Fruit fly (Drosophila melanogaster) whole organism, prepupa: ENCODE data around the gene Sr-CIV.

Source experiments
- Blimp-1 ChIP-seq: fragments of 200-800 bp; sonication (Bioruptor generic); optimal IDR thresholded peaks from 3 replicates; lab custom pipeline; 2017; ENCODE audit warnings: missing biosample characterization, missing genetic modification characterization, mild to moderate bottlenecking, moderate library complexity, missing genetic modification reagents
- CG10631 ChIP-seq: fragments of 200-800 bp; sonication (Bioruptor generic); optimal IDR thresholded peaks from 2 replicates; lab custom pipeline; 2016; ENCODE audit warnings: missing biosample characterization, missing genetic modification characterization
- CG11294 ChIP-seq: fragments of 200-800 bp; sonication (Bioruptor generic); IDR thresholded peaks from 2 replicates; pipeline ENCODE4 v1.3.6; 2022; ENCODE audit warnings: missing biosample characterization, missing genetic modification characterization
- CG11762 ChIP-seq: fragments of 200-800 bp; sonication (Bioruptor generic); optimal IDR thresholded peaks from 3 replicates; lab custom pipeline; 2016; ENCODE audit warnings: missing biosample characterization, missing genetic modification characterization; ENCODE audit not compliant: insufficient read depth
- CG11902 ChIP-seq: fragments of 200-800 bp; sonication (Bioruptor generic); optimal IDR thresholded peaks from 3 replicates; lab custom pipeline; 2016; ENCODE audit warnings: missing biosample characterization, missing genetic modification characterization
- CG15336 ChIP-seq: fragments of 200-800 bp; sonication (Bioruptor generic); IDR thresholded peaks from 2 replicates; pipeline ENCODE4 v1.3.6; 2022; ENCODE audit warnings: missing biosample characterization, missing genetic modification characterization
- CG1621 ChIP-seq: fragments of 200-800 bp; sonication (Bioruptor generic); optimal IDR thresholded peaks from 3 replicates; lab custom pipeline; 2018; ENCODE audit warnings: missing biosample characterization, mild to moderate bottlenecking, missing genetic modification characterization
- CG3032 ChIP-seq: fragments of 200-800 bp; optimal IDR thresholded peaks from 2 replicates; lab custom pipeline; 2019; ENCODE audit warnings: missing biosample characterization, mild to moderate bottlenecking, missing genetic modification characterization, moderate library complexity
- CG31627 ChIP-seq: fragments of 200-800 bp; sonication (Bioruptor generic); optimal IDR thresholded peaks from 3 replicates; lab custom pipeline; 2016; ENCODE audit warnings: missing biosample characterization, missing genetic modification characterization
- CG32006 ChIP-seq: fragments of 200-800 bp; sonication (Bioruptor generic); optimal IDR thresholded peaks from 3 replicates; lab custom pipeline; 2017; ENCODE audit warnings: missing biosample characterization, mild to moderate bottlenecking, missing genetic modification characterization
- CG34406 ChIP-seq: fragments of 200-800 bp; sonication (Bioruptor generic); optimal IDR thresholded peaks from 3 replicates; lab custom pipeline; 2016; ENCODE audit warnings: missing biosample characterization, missing genetic modification characterization
- CG3919 ChIP-seq: fragments of 200-800 bp; sonication (Bioruptor generic); optimal IDR thresholded peaks from 3 replicates; lab custom pipeline; 2016; ENCODE audit warnings: missing biosample characterization, missing genetic modification characterization
- CG4318 ChIP-seq: fragments of 200-800 bp; sonication (Bioruptor generic); optimal IDR thresholded peaks from 3 replicates; lab custom pipeline; 2017; ENCODE audit warnings: missing biosample characterization, mild to moderate bottlenecking, missing genetic modification characterization
- CG6163 ChIP-seq: fragments of 200-800 bp; sonication (Bioruptor generic); IDR thresholded peaks from 3 replicates; pipeline ENCODE4 v1.3.6; 2022; ENCODE audit warnings: missing biosample characterization, missing genetic modification characterization
- CG6276 ChIP-seq: fragments of 200-800 bp; sonication (Bioruptor generic); optimal IDR thresholded peaks from 2 replicates; lab custom pipeline; 2017; ENCODE audit warnings: missing biosample characterization, mild to moderate bottlenecking, missing genetic modification characterization
- CG7368 ChIP-seq: fragments of 200-800 bp; sonication (Bioruptor generic); optimal IDR thresholded peaks from 3 replicates; lab custom pipeline; 2016; ENCODE audit warnings: missing biosample characterization, missing genetic modification characterization
- CG8319 ChIP-seq: fragments of 200-800 bp; sonication (Bioruptor generic); optimal IDR thresholded peaks from 3 replicates; lab custom pipeline; 2016; ENCODE audit warnings: missing biosample characterization, missing genetic modification characterization
- CG8632 ChIP-seq: fragments of 200-800 bp; sonication (Bioruptor generic); optimal IDR thresholded peaks from 3 replicates; lab custom pipeline; 2016; ENCODE audit warnings: missing biosample characterization, missing genetic modification characterization
- CG9139 ChIP-seq: fragments of 200-800 bp; sonication (Bioruptor generic); optimal IDR thresholded peaks from 3 replicates; lab custom pipeline; 2017; ENCODE audit warnings: missing biosample characterization, mild to moderate bottlenecking, missing genetic modification characterization
- Eip75B ChIP-seq: fragments of 200-800 bp; sonication (Bioruptor generic); optimal IDR thresholded peaks from 3 replicates; lab custom pipeline; 2016; ENCODE audit warnings: missing biosample characterization, missing genetic modification characterization
- Eip78C ChIP-seq: fragments of 200-800 bp; sonication (Bioruptor generic); peaks from one replicate; lab custom pipeline; 2016; ENCODE audit warnings: missing biosample characterization, missing genetic modification characterization
- Eip93F ChIP-seq: fragments of 200-800 bp; sonication (Bioruptor generic); optimal IDR thresholded peaks from 2 replicates; lab custom pipeline; 2016; ENCODE audit warnings: missing biosample characterization, mild to moderate bottlenecking, missing genetic modification characterization
- Ets21C ChIP-seq: fragments of 200-800 bp; sonication (Bioruptor generic); optimal IDR thresholded peaks from 3 replicates; lab custom pipeline; 2016; ENCODE audit warnings: missing biosample characterization, missing genetic modification characterization
- Ets96B ChIP-seq: fragments of 200-800 bp; optimal IDR thresholded peaks from 2 replicates; lab custom pipeline; 2019; ENCODE audit warnings: missing biosample characterization, mild to moderate bottlenecking, missing genetic modification characterization, moderate library complexity
- Gug ChIP-seq: fragments of 200-800 bp; sonication (Bioruptor generic); IDR thresholded peaks from 2 replicates; pipeline ENCODE4 v1.3.6; 2022; ENCODE audit warnings: missing biosample characterization, missing genetic modification characterization
- Hr38 ChIP-seq: sonication (Bioruptor generic); optimal IDR thresholded peaks from 2 replicates; lab custom pipeline; 2016; ENCODE audit warnings: missing biosample characterization, missing genetic modification characterization
- Hr39 ChIP-seq: fragments of 200-800 bp; sonication (Bioruptor generic); optimal IDR thresholded peaks from 2 replicates; lab custom pipeline; 2016; ENCODE audit warnings: missing biosample characterization, missing genetic modification characterization
- Lpt ChIP-seq: fragments of 200-800 bp; sonication (Bioruptor generic); optimal IDR thresholded peaks from 3 replicates; lab custom pipeline; 2016; ENCODE audit warnings: missing biosample characterization, missing genetic modification characterization
- Met ChIP-seq: fragments of 200-800 bp; sonication (Bioruptor generic); optimal IDR thresholded peaks from 3 replicates; lab custom pipeline; 2016; ENCODE audit warnings: missing biosample characterization, missing genetic modification characterization
- Sox102F ChIP-seq: fragments of 200-800 bp; sonication (Bioruptor generic); optimal IDR thresholded peaks from 2 replicates; lab custom pipeline; 2016; ENCODE audit warnings: missing biosample characterization, mild to moderate bottlenecking, missing genetic modification characterization
- Sox15 ChIP-seq: fragments of 200-800 bp; sonication (Bioruptor generic); optimal IDR thresholded peaks from 3 replicates; lab custom pipeline; 2016; ENCODE audit warnings: missing biosample characterization, missing genetic modification characterization
- achi ChIP-seq: fragments of 200-800 bp; sonication (Bioruptor generic); optimal IDR thresholded peaks from 3 replicates; lab custom pipeline; 2016; ENCODE audit warnings: missing biosample characterization, missing genetic modification characterization
- acj6 ChIP-seq: fragments of 200-800 bp; sonication (Bioruptor generic); optimal IDR thresholded peaks from 3 replicates; lab custom pipeline; 2016; ENCODE audit warnings: missing biosample characterization, missing genetic modification characterization
- cyc ChIP-seq: fragments of 200-800 bp; sonication (Bioruptor generic); optimal IDR thresholded peaks from 3 replicates; lab custom pipeline; 2016; ENCODE audit warnings: missing biosample characterization, missing genetic modification characterization
- dac ChIP-seq: fragments of 200-800 bp; sonication (Bioruptor generic); optimal IDR thresholded peaks from 2 replicates; lab custom pipeline; 2017; ENCODE audit warnings: missing biosample characterization, mild to moderate bottlenecking, missing genetic modification characterization
- dsx ChIP-seq: fragments of 200-800 bp; optimal IDR thresholded peaks from 3 replicates; lab custom pipeline; 2019; ENCODE audit warnings: missing biosample characterization, mild to moderate bottlenecking, missing genetic modification characterization, moderate library complexity; ENCODE audit not compliant: poor library complexity, severe bottlenecking
- esn ChIP-seq: fragments of 200-800 bp; sonication (Bioruptor generic); optimal IDR thresholded peaks from 2 replicates; lab custom pipeline; 2016; ENCODE audit warnings: missing biosample characterization, mild to moderate bottlenecking, missing genetic modification characterization, moderate library complexity
- fd59A ChIP-seq: fragments of 200-800 bp; sonication (Bioruptor generic); optimal IDR thresholded peaks from 2 replicates; lab custom pipeline; 2017; ENCODE audit warnings: missing biosample characterization, mild to moderate bottlenecking, missing genetic modification characterization, missing genetic modification reagents
- fd85E ChIP-seq: fragments of 200-800 bp; sonication (Bioruptor generic); optimal IDR thresholded peaks from 3 replicates; lab custom pipeline; 2016; ENCODE audit warnings: missing biosample characterization, missing genetic modification characterization
- fkh ChIP-seq: fragments of 200-800 bp; sonication (Bioruptor generic); optimal IDR thresholded peaks from 3 replicates; lab custom pipeline; 2017; ENCODE audit warnings: missing biosample characterization, mild to moderate bottlenecking, missing genetic modification characterization, moderate library complexity
- lz ChIP-seq: fragments of 200-800 bp; sonication (Bioruptor generic); optimal IDR thresholded peaks from 3 replicates; lab custom pipeline; 2016; ENCODE audit warnings: missing biosample characterization, missing genetic modification characterization
- net ChIP-seq: fragments of 200-800 bp; sonication (Bioruptor generic); optimal IDR thresholded peaks from 3 replicates; lab custom pipeline; 2016; ENCODE audit warnings: missing biosample characterization, missing genetic modification characterization
- pdm3 ChIP-seq: fragments of 200-800 bp; sonication (Bioruptor generic); optimal IDR thresholded peaks from 3 replicates; lab custom pipeline; 2016; ENCODE audit warnings: missing biosample characterization, missing genetic modification characterization
- spab ChIP-seq: fragments of 200-800 bp; sonication (Bioruptor generic); optimal IDR thresholded peaks from 2 replicates; lab custom pipeline; 2017; ENCODE audit warnings: missing biosample characterization, mild to moderate bottlenecking, missing genetic modification characterization, missing genetic modification reagents
- ss ChIP-seq, 2 experiments: fragments of 200-800 bp; sonication (Bioruptor generic); optimal IDR thresholded peaks; 2 replicates in 1 of 2; 3 replicates in 1 of 2; lab custom pipeline; 2017 to 2018; ENCODE audit warnings: mild to moderate bottlenecking in 2 of 2, missing biosample characterization in 2 of 2, missing genetic modification characterization in 2 of 2, moderate library complexity in 1 of 2
- svp ChIP-seq: fragments of 200-800 bp; sonication (Bioruptor generic); peaks from one replicate; lab custom pipeline; 2016; ENCODE audit warnings: missing biosample characterization, missing genetic modification characterization
- topi ChIP-seq: fragments of 200-800 bp; sonication (Bioruptor generic); optimal IDR thresholded peaks from 3 replicates; lab custom pipeline; 2016; ENCODE audit warnings: missing biosample characterization, missing genetic modification characterization
- vri ChIP-seq: fragments of 200-800 bp; sonication (Bioruptor generic); optimal IDR thresholded peaks from 3 replicates; lab custom pipeline; 2016; ENCODE audit warnings: missing biosample characterization, mild to moderate bottlenecking, missing genetic modification characterization

The Sr-CIV gene

dm6 chr2L:3482712-3483111 lies 41.1 kb downstream of the Sr-CIV start (continued):
- no peak for TF ChIP-seq Sox15 (GFP tag; lab: Kevin White, UChicago)
- TF ChIP-seq CG8319: peak; percentile 2
- peak; percentile 47 for TF ChIP-seq dsx (GFP tag; lab: Kevin White, UChicago)
- peak; percentile 46 for TF ChIP-seq dac (GFP tag; lab: Kevin White, UChicago)
- TF ChIP-seq lz (GFP tag; lab: Kevin White, UChicago): no peak
- no peak for TF ChIP-seq CG3032 (tag; lab: Kevin White, UChicago)
- no peak for TF ChIP-seq Eip75B (GFP tag; lab: Kevin White, UChicago)
- no peak for TF ChIP-seq Sox102F (GFP tag; lab: Kevin White, UChicago)
- TF ChIP-seq fkh: no peak
- TF ChIP-seq CG10631 (GFP tag; lab: Kevin White, UChicago): peak; percentile 50
- TF ChIP-seq CG11902 (GFP tag; lab: Kevin White, UChicago): no peak
- peak; percentile 29 for TF ChIP-seq CG8632 (GFP tag; lab: Kevin White, UChicago)
- peak; percentile 34 for TF ChIP-seq spab (GFP tag; lab: Kevin White, UChicago)
- no peak for TF ChIP-seq Ets96B (tag; lab: Kevin White, UChicago)
- TF ChIP-seq Lpt (GFP tag; lab: Kevin White, UChicago): peak; percentile 45
- TF ChIP-seq CG1621 (tag; lab: Kevin White, UChicago): no peak
- peak; percentile 28 for TF ChIP-seq fd59A (GFP tag; lab: Kevin White, UChicago)
- peak; percentile 74 for TF ChIP-seq CG6163 (GFP tag; lab: Robert Waterston, UW)
- peak; percentile 75 for TF ChIP-seq Gug (GFP tag; lab: Robert Waterston, UW)
- TF ChIP-seq CG31627 (GFP tag; lab: Kevin White, UChicago): no peak
- peak; percentile 43 for TF ChIP-seq svp (GFP tag; lab: Kevin White, UChicago)
- peak in 1 of 2 experiments; percentile 21 for TF ChIP-seq ss (GFP tag; optimal IDR thresholded peaks at IDR 0.05; lab: Kevin White, UChicago)
- TF ChIP-seq Hr38 (GFP tag; lab: Kevin White, UChicago): no peak
- TF ChIP-seq vri (GFP tag; lab: Kevin White, UChicago): no peak
- no peak for TF ChIP-seq Blimp-1 (GFP tag; lab: Kevin White, UChicago)
- TF ChIP-seq CG34406: no peak
- peak; percentile 64 for TF ChIP-seq CG4318 (GFP tag; lab: Kevin White, UChicago)
- no peak for TF ChIP-seq Met

DNA sequence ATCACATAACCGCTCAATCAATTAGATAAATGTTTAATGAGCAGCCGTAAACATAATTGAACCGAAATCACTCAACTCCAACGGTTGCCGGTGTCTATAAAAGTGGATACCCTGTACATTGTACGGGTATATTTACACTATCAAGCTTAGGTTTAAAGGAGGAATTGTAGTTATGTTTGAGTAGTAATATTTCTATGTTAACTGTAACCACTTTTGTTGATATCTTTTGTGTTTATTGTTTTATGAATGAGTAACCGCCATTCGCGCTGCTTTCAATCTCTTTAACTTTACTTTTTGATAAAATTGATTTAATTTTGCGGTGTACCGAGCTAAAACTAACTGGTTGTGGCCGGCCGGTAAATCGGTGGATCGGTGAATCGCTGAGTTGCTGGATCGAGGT lies 41.8 kb downstream of the Sr-CIV start:
- TF ChIP-seq CG32006 (GFP tag; lab: Kevin White, UChicago): peak; percentile 74
- peak; percentile 26 for TF ChIP-seq net
- no peak for TF ChIP-seq Blimp-1 (GFP tag; lab: Kevin White, UChicago)
- TF ChIP-seq achi: peak; percentile 35
- TF ChIP-seq CG1621 (tag; lab: Kevin White, UChicago): no peak
- peak; percentile 9 for TF ChIP-seq Hr39 (GFP tag; lab: Kevin White, UChicago)
- no peak for TF ChIP-seq Sox15 (GFP tag; lab: Kevin White, UChicago)
- no peak for TF ChIP-seq CG7368 (GFP tag; lab: Kevin White, UChicago)
- peak; percentile 55 for TF ChIP-seq CG4318 (GFP tag; lab: Kevin White, UChicago)
- peak; percentile 50 for TF ChIP-seq CG11294 (GFP tag; lab: Robert Waterston, UW)
- no peak for TF ChIP-seq CG8632 (GFP tag; lab: Kevin White, UChicago)
- TF ChIP-seq Ets21C (GFP tag; lab: Kevin White, UChicago): no peak
- TF ChIP-seq esn (GFP tag; lab: Kevin White, UChicago): no peak
- peak; percentile 81 for TF ChIP-seq Eip78C (GFP tag; lab: Kevin White, UChicago)
- TF ChIP-seq fd85E: no peak
- TF ChIP-seq Eip93F: no peak
- no peak for TF ChIP-seq vri (GFP tag; lab: Kevin White, UChicago)
- no peak for TF ChIP-seq ss (GFP tag; optimal IDR thresholded peaks at IDR 0.05; lab: Kevin White, UChicago)
- TF ChIP-seq cyc (GFP tag; lab: Kevin White, UChicago): no peak
- peak; percentile 78 for TF ChIP-seq CG6276 (GFP tag; lab: Kevin White, UChicago)
- TF ChIP-seq lz (GFP tag; lab: Kevin White, UChicago): no peak
- TF ChIP-seq pdm3 (GFP tag; lab: Kevin White, UChicago): peak; percentile 52
- TF ChIP-seq CG34406: no peak
- no peak for TF ChIP-seq fd59A (GFP tag; lab: Kevin White, UChicago)
- no peak for TF ChIP-seq spab (GFP tag; lab: Kevin White, UChicago)
- peak; percentile 53; the same call in 1 of the 2 replicates for TF ChIP-seq Gug (GFP tag; lab: Robert Waterston, UW)
- no peak for TF ChIP-seq CG10631 (GFP tag; lab: Kevin White, UChicago)
- TF ChIP-seq CG6163 (GFP tag; lab: Robert Waterston, UW): peak; percentile 48; the same call in 2 of the 3 replicates
- TF ChIP-seq CG3919 (GFP tag; lab: Kevin White, UChicago): peak; percentile 13
- peak; percentile 17 for TF ChIP-seq Lpt (GFP tag; lab: Kevin White, UChicago)
- TF ChIP-seq CG9139 (GFP tag; lab: Kevin White, UChicago): no peak
- TF ChIP-seq topi (GFP tag; lab: Kevin White, UChicago): peak; percentile 0
- no peak for TF ChIP-seq acj6 (GFP tag; lab: Kevin White, UChicago)
- TF ChIP-seq CG15336 (GFP tag; lab: Robert Waterston, UW): peak; percentile 86
- peak; percentile 39 for TF ChIP-seq CG11762
